Worm (Caenorhabditis elegans): ENCODE measurements around the gene srh-180.
A peak's percentile ranks its signal among the peaks of the same experiment; 100 is the strongest.

Gene srh-180

ce11 chrV:16355941-16356340 is 38.6 kb downstream of the srh-180 start (continued):
- TF ChIP-seq zag-1 (tag; optimal IDR thresholded peaks at IDR 0.05) (no peak), mab-9 (GFP tag; IDR thresholded peaks at IDR 0.05) (peak; percentile 38; the same call in 1 of the 2 replicates), mef-2 (tag; optimal IDR thresholded peaks at IDR 0.05) (no peak), lir-3 (tag; optimal IDR thresholded peaks at IDR 0.05; ENCODE audit: poor library complexity) (no peak), ets-5 (GFP tag; IDR thresholded peaks at IDR 0.05) (no peak), hlh-4 (tag; optimal IDR thresholded peaks at IDR 0.05) (no peak), pag-3 (tag; optimal IDR thresholded peaks at IDR 0.05; ENCODE audit: borderline replicate concordance, insufficient read depth) (no peak), unc-62 (GFP tag; optimal IDR thresholded peaks at IDR 0.05) (no peak), nhr-11 (tag; optimal IDR thresholded peaks at IDR 0.05) (peak; percentile 5), rnt-1 (tag; optimal IDR thresholded peaks at IDR 0.05) (peak; percentile 86), hpl-2 (GFP tag; optimal IDR thresholded peaks at IDR 0.05) (no peak), nhr-76 (tag; optimal IDR thresholded peaks at IDR 0.05) (no peak), ceh-90 (tag; optimal IDR thresholded peaks at IDR 0.05) (no peak), efl-3 (GFP tag; optimal IDR thresholded peaks at IDR 0.05) (no peak), sup-37 (GFP tag; optimal IDR thresholded peaks at IDR 0.05) (peak; percentile 61), tlp-1 (tag; optimal IDR thresholded peaks at IDR 0.05) (no peak), lin-13 (GFP tag; optimal IDR thresholded peaks at IDR 0.05) (peak; percentile 75), snpc-4 (tag; optimal IDR thresholded peaks at IDR 0.05) (peak; percentile 86), zip-4 (GFP tag; optimal IDR thresholded peaks at IDR 0.05) (peak; percentile 50), xbp-1 (tag; optimal IDR thresholded peaks at IDR 0.05) (peak; percentile 83), hlh-17 (GFP tag; optimal IDR thresholded peaks at IDR 0.05; ENCODE audit: borderline replicate concordance) (no peak), unc-98 (GFP tag; IDR thresholded peaks at IDR 0.05) (no peak), ama-1 (optimal IDR thresholded peaks at IDR 0.05) (no peak), nhr-20 (tag; optimal IDR thresholded peaks at IDR 0.05) (peak; percentile 95), lin-39 (tag; optimal IDR thresholded peaks at IDR 0.05) (no peak), sptf-1 (tag; optimal IDR thresholded peaks at IDR 0.05) (no peak), lin-15B (tag; optimal IDR thresholded peaks at IDR 0.05) (peak; percentile 12), fkh-4 (tag; optimal IDR thresholded peaks at IDR 0.05; ENCODE audit: borderline replicate concordance) (no peak), alr-1 (tag; optimal IDR thresholded peaks at IDR 0.05; ENCODE audit: borderline replicate concordance) (no peak), elt-3 (tag; optimal IDR thresholded peaks at IDR 0.05) (peak in 3 of 6 experiments; percentile 75 to 83 (median 81)), unc-130 (tag; optimal IDR thresholded peaks at IDR 0.05) (no peak)

- no peak for TF ChIP-seq sptf-1 (tag; optimal IDR thresholded peaks at IDR 0.05)
- TF ChIP-seq dpl-1 (GFP tag; optimal IDR thresholded peaks at IDR 0.05) = peak in 1 of 3 experiments; percentile 41
- TF ChIP-seq ztf-11 (tag; optimal IDR thresholded peaks at IDR 0.05) = no peak
- peak in 1 of 2 experiments; percentile 38 for TF ChIP-seq efl-1 (optimal IDR thresholded peaks at IDR 0.05)
- TF ChIP-seq efl-1 (GFP tag; optimal IDR thresholded peaks at IDR 0.05 in 1 of 2) = peak; percentile 59 to 93
These were observed 39.5 kb downstream of the srh-180 start for ce11 chrV:16356798-16357197.

- TF ChIP-seq ceh-8 (GFP tag; optimal IDR thresholded peaks at IDR 0.05) = no peak
- TF ChIP-seq xbp-1 (tag; optimal IDR thresholded peaks at IDR 0.05) = no peak
- no peak for TF ChIP-seq pag-3 (tag; optimal IDR thresholded peaks at IDR 0.05; ENCODE audit: borderline replicate concordance, insufficient read depth)
- TF ChIP-seq fos-1 (tag; optimal IDR thresholded peaks at IDR 0.05) = no peak
- no peak for TF ChIP-seq ces-1 (GFP tag; optimal IDR thresholded peaks at IDR 0.05)
- TF ChIP-seq mep-1 (tag; optimal IDR thresholded peaks at IDR 0.05) = no peak
- TF ChIP-seq elt-2 (tag; optimal IDR thresholded peaks at IDR 0.05) = peak; percentile 43
- TF ChIP-seq mef-2 (tag; optimal IDR thresholded peaks at IDR 0.05) = no peak
- TF ChIP-seq isw-1 (GFP tag; IDR thresholded peaks at IDR 0.05) = no peak
- TF ChIP-seq ceh-63 (GFP tag; optimal IDR thresholded peaks at IDR 0.05) = no peak
- peak; percentile 88 for TF ChIP-seq blmp-1 (tag; optimal IDR thresholded peaks at IDR 0.05)
- peak; percentile 5 for TF ChIP-seq skn-1 (tag; optimal IDR thresholded peaks at IDR 0.05)
- TF ChIP-seq ceh-82 (tag; optimal IDR thresholded peaks at IDR 0.05) = peak in 1 of 3 experiments; percentile 5
- TF ChIP-seq mab-9 (GFP tag; IDR thresholded peaks at IDR 0.05) = no peak
- no peak for TF ChIP-seq snpc-4 (tag; optimal IDR thresholded peaks at IDR 0.05)
These were observed 39.9 kb downstream of the srh-180 start, which contains the start of gene pptr-1 for ce11 chrV:16357253-16357652. Gene pptr-1 (plus strand): TSS chrV:16357521.
